Fruit fly (Drosophila melanogaster) whole organism, prepupa: ENCODE measurements around the gene CG33777.

ENCODE experiments used
- CG1621 ChIP-seq: fragments of 200-800 bp; sonication (Bioruptor generic); optimal IDR thresholded peaks from 3 replicates; lab custom pipeline; 2018; ENCODE audit warnings: missing biosample characterization, mild to moderate bottlenecking, missing genetic modification characterization
- CG32006 ChIP-seq: fragments of 200-800 bp; sonication (Bioruptor generic); optimal IDR thresholded peaks from 3 replicates; lab custom pipeline; 2017; ENCODE audit warnings: missing biosample characterization, mild to moderate bottlenecking, missing genetic modification characterization
- CG3919 ChIP-seq: fragments of 200-800 bp; sonication (Bioruptor generic); optimal IDR thresholded peaks from 3 replicates; lab custom pipeline; 2016; ENCODE audit warnings: missing biosample characterization, missing genetic modification characterization
- CG6276 ChIP-seq: fragments of 200-800 bp; sonication (Bioruptor generic); optimal IDR thresholded peaks from 2 replicates; lab custom pipeline; 2017; ENCODE audit warnings: missing biosample characterization, mild to moderate bottlenecking, missing genetic modification characterization
- CG8119 ChIP-seq: fragments of 200-800 bp; sonication (Bioruptor generic); IDR thresholded peaks from 3 replicates; pipeline ENCODE4 v1.3.6; 2022; ENCODE audit warnings: missing biosample characterization, missing genetic modification characterization
- Hr39 ChIP-seq: fragments of 200-800 bp; sonication (Bioruptor generic); optimal IDR thresholded peaks from 2 replicates; lab custom pipeline; 2016; ENCODE audit warnings: missing biosample characterization, missing genetic modification characterization
- Lpt ChIP-seq: fragments of 200-800 bp; sonication (Bioruptor generic); optimal IDR thresholded peaks from 3 replicates; lab custom pipeline; 2016; ENCODE audit warnings: missing biosample characterization, missing genetic modification characterization
- OdsH ChIP-seq: fragments of 200-800 bp; sonication (Bioruptor generic); optimal IDR thresholded peaks from 3 replicates; lab custom pipeline; 2016; ENCODE audit warnings: missing biosample characterization, missing genetic modification characterization
- achi ChIP-seq: fragments of 200-800 bp; sonication (Bioruptor generic); optimal IDR thresholded peaks from 3 replicates; lab custom pipeline; 2016; ENCODE audit warnings: missing biosample characterization, missing genetic modification characterization
- lz ChIP-seq: fragments of 200-800 bp; sonication (Bioruptor generic); optimal IDR thresholded peaks from 3 replicates; lab custom pipeline; 2016; ENCODE audit warnings: missing biosample characterization, missing genetic modification characterization
- pdm3 ChIP-seq: fragments of 200-800 bp; sonication (Bioruptor generic); optimal IDR thresholded peaks from 3 replicates; lab custom pipeline; 2016; ENCODE audit warnings: missing biosample characterization, missing genetic modification characterization
- ss ChIP-seq, 2 experiments: fragments of 200-800 bp; sonication (Bioruptor generic); optimal IDR thresholded peaks; 2 replicates in 1 of 2; 3 replicates in 1 of 2; lab custom pipeline; 2017 to 2018; ENCODE audit warnings: mild to moderate bottlenecking in 2 of 2, missing biosample characterization in 2 of 2, missing genetic modification characterization in 2 of 2, moderate library complexity in 1 of 2
- vri ChIP-seq: fragments of 200-800 bp; sonication (Bioruptor generic); optimal IDR thresholded peaks from 3 replicates; lab custom pipeline; 2016; ENCODE audit warnings: missing biosample characterization, mild to moderate bottlenecking, missing genetic modification characterization

DNA sequence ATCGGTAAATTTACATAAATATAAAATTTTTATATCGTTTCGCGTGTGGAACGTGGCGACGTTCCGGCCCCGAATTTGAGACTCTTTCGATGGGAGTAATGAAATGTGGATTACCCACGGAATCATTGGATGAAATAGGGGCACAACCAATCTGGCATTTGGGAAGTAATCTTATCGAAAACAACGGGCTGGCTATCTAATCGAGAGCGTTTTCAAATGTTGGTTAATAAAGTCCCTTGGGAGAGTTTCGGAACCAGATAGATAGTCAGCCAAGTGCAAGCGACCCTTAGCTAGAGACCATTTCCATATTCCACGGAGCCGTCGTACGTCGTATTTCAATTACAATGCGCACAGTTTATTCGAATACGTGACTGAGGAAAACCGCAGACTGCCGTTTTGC is 5.7 kb downstream of the CG33777 start:
- TF ChIP-seq CG32006 (no peak), Hr39 (GFP tag; lab: Kevin White, UChicago) (no peak), CG1621 (no peak), vri (GFP tag; lab: Kevin White, UChicago) (peak; percentile 2), CG6276 (GFP tag; lab: Kevin White, UChicago) (no peak), ss (GFP tag; optimal IDR thresholded peaks at IDR 0.05; lab: Kevin White, UChicago) (no peak), Lpt (no peak), pdm3 (GFP tag; lab: Kevin White, UChicago) (no peak), CG8119 (GFP tag; lab: Robert Waterston, UW) (no peak), CG3919 (GFP tag; lab: Kevin White, UChicago) (no peak), lz (GFP tag; lab: Kevin White, UChicago) (no peak), achi (GFP tag; lab: Kevin White, UChicago) (no peak), OdsH (GFP tag; lab: Kevin White, UChicago) (no peak)
